Fruit fly (Drosophila melanogaster): ENCODE measurements around the gene CG3808.

The CG3808 gene

DNA sequence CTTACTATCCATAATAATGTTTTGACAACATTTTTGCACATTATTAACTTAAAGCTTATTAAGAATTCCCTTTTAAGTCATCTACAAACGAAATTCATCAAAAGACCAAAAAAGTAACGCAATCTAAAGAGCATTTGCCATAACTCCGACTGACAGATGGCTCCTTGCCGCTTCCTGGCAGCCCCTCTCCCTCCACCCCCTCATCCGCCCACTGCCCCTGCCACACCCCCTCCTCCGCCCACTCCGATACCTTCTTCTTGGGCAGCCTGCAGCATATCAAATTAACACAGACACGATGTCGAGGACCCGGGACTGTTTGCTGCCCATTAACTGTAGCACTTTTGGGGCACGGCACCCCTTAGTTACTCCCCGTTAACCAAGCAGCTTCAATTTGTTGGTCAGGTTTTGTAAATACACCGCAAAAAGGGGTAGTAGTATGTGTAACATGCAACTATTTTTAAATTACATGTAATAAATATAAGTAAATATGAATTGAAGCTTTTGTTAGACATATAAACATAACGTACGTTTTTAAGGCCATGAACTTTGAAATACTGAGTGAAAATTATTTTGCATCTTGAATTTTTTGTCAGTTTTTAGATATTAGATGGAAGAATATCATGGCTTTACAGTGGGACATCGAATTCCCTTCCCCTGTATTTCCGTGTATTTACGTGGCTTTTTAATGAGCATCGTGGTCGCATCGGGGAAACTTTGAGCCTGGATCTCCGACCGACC is 34.9 kb upstream of the CG3808 start (continued):
- no peak for TF ChIP-seq unc-4 (GFP tag; IDR thresholded peaks at IDR 0.05; ENCODE audit: partially characterized antibody)
- TF ChIP-seq lola (GFP tag; optimal IDR thresholded peaks at IDR 0.05): peak in 1 of 3 experiments; percentile 15
- no peak for TF ChIP-seq D (optimal IDR thresholded peaks at IDR 0.05)
- no peak for TF ChIP-seq D (GFP tag; optimal IDR thresholded peaks at IDR 0.05)
- TF ChIP-seq CG6791 (GFP tag; IDR thresholded peaks at IDR 0.05; ENCODE audit: partially characterized antibody): no peak
- TF ChIP-seq PHDP (tag; optimal IDR thresholded peaks at IDR 0.05): peak; percentile 7
- TF ChIP-seq dmrt11E (tag; optimal IDR thresholded peaks at IDR 0.05): peak; percentile 27
- TF ChIP-seq pum (GFP tag; optimal IDR thresholded peaks at IDR 0.05): no peak
- no peak for TF ChIP-seq gro (GFP tag; optimal IDR thresholded peaks at IDR 0.05)
- no peak for TF ChIP-seq CG3726 (GFP tag; IDR thresholded peaks at IDR 0.05)
- peak in 1 of 2 experiments; percentile 38 for TF ChIP-seq bsh (GFP tag; optimal IDR thresholded peaks at IDR 0.05)
- no peak for TF ChIP-seq fd3F (GFP tag; optimal IDR thresholded peaks at IDR 0.05)
- TF ChIP-seq sd (tag; optimal IDR thresholded peaks at IDR 0.05): no peak
- TF ChIP-seq CG17829 (tag; optimal IDR thresholded peaks at IDR 0.05): no peak
- TF ChIP-seq gsb-n (tag; optimal IDR thresholded peaks at IDR 0.05): no peak
- TF ChIP-seq CG9609 (GFP tag; optimal IDR thresholded peaks at IDR 0.05): no peak
- TF ChIP-seq crol (GFP tag; IDR thresholded peaks at IDR 0.05): peak; percentile 79
- no peak for TF ChIP-seq sens-2 (GFP tag; IDR thresholded peaks at IDR 0.05)
- TF ChIP-seq ranshi (GFP tag; IDR thresholded peaks at IDR 0.05): no peak
- TF ChIP-seq Med (GFP tag): no peak
- no peak for TF ChIP-seq BtbVII (GFP tag; optimal IDR thresholded peaks at IDR 0.05)
- no peak for TF ChIP-seq vnd (GFP tag; IDR thresholded peaks at IDR 0.05; ENCODE audit: partially characterized antibody)
- TF ChIP-seq CG11560 (tag; IDR thresholded peaks at IDR 0.05): no peak
- no peak for TF ChIP-seq CG10267 (tag; optimal IDR thresholded peaks at IDR 0.05)
- peak; percentile 25 for TF ChIP-seq CG18262 (tag; optimal IDR thresholded peaks at IDR 0.05)
- TF ChIP-seq Oli (tag; optimal IDR thresholded peaks at IDR 0.05): peak; percentile 15
- peak; percentile 22 for TF ChIP-seq nom (GFP tag; optimal IDR thresholded peaks at IDR 0.05)
- no peak for TF ChIP-seq dati (GFP tag; IDR thresholded peaks at IDR 0.05)
- no peak for TF ChIP-seq CG4820 (GFP tag; optimal IDR thresholded peaks at IDR 0.05)
- no peak for TF ChIP-seq bigmax (GFP tag; optimal IDR thresholded peaks at IDR 0.05)
- TF ChIP-seq CG14014 (GFP tag; IDR thresholded peaks at IDR 0.05): no peak
- TF ChIP-seq Usf (GFP tag; optimal IDR thresholded peaks at IDR 0.05): no peak
- no peak for TF ChIP-seq grn (GFP tag; optimal IDR thresholded peaks at IDR 0.05)
- TF ChIP-seq Mes4 (GFP tag; optimal IDR thresholded peaks at IDR 0.05): no peak
- TF ChIP-seq Poxn (GFP tag; IDR thresholded peaks at IDR 0.05): no peak
- no peak for TF ChIP-seq Ada2b (GFP tag; IDR thresholded peaks at IDR 0.05)
- TF ChIP-seq row (GFP tag; IDR thresholded peaks at IDR 0.05): peak; percentile 30; the same call in 1 of the 3 replicates
- no peak for TF ChIP-seq CG31388 (GFP tag; optimal IDR thresholded peaks at IDR 0.05)
- TF ChIP-seq Nf-YB (GFP tag; optimal IDR thresholded peaks at IDR 0.05): no peak
- no peak for TF ChIP-seq Xbp1 (GFP tag; optimal IDR thresholded peaks at IDR 0.05)
- no peak for TF ChIP-seq NC2β (GFP tag; optimal IDR thresholded peaks at IDR 0.05)
- peak; percentile 20 for TF ChIP-seq grau (tag; optimal IDR thresholded peaks at IDR 0.05)
- TF ChIP-seq CG31441 (GFP tag; IDR thresholded peaks at IDR 0.05): no peak
- TF ChIP-seq CG30431 (GFP tag; optimal IDR thresholded peaks at IDR 0.05): no peak
- no peak for TF ChIP-seq tap (tag; optimal IDR thresholded peaks at IDR 0.05)
- no peak for TF ChIP-seq CG9932 (GFP tag; IDR thresholded peaks at IDR 0.05)
- TF ChIP-seq yki (optimal IDR thresholded peaks at IDR 0.05): no peak
- TF ChIP-seq CG6765 (GFP tag; optimal IDR thresholded peaks at IDR 0.05): no peak
- TF ChIP-seq CG10431 (GFP tag; optimal IDR thresholded peaks at IDR 0.05): no peak
- peak; percentile 17 for TF ChIP-seq phol (tag; optimal IDR thresholded peaks at IDR 0.05)
